Fruit fly (Drosophila melanogaster) whole organism, embryonic: ENCODE measurements around the gene Ogdh.

Source experiments
- Aef1 ChIP-seq: fragments of 200-800 bp; sonication (Bioruptor generic); IDR thresholded peaks from 3 replicates; pipeline ENCODE4 v1.3.6; 2022; ENCODE audit warnings: missing biosample characterization, missing genetic modification characterization
- CG11085 ChIP-seq: fragments of 200-800 bp; sonication (Bioruptor generic); IDR thresholded peaks from 2 replicates; pipeline ENCODE4 v1.3.6; 2022; ENCODE audit warnings: missing biosample characterization, missing genetic modification characterization
- CG11398 ChIP-seq: fragments of 200-800 bp; sonication (Bioruptor generic); optimal IDR thresholded peaks from 2 replicates; lab custom pipeline; 2016; ENCODE audit warnings: missing biosample characterization, missing genetic modification characterization
- CG11723 ChIP-seq: fragments of 200-800 bp; sonication (Bioruptor generic); optimal IDR thresholded peaks from 2 replicates; lab custom pipeline; 2017; ENCODE audit warnings: missing biosample characterization, mild to moderate bottlenecking, missing genetic modification characterization
- CG14014 ChIP-seq: fragments of 200-800 bp; sonication (Bioruptor generic); IDR thresholded peaks from 2 replicates; pipeline ENCODE4 v1.3.6; 2022; ENCODE audit warnings: missing biosample characterization, missing genetic modification characterization
- CG18599 ChIP-seq: fragments of 200-800 bp; sonication (Bioruptor generic); optimal IDR thresholded peaks from 3 replicates; lab custom pipeline; 2017; ENCODE audit warnings: missing biosample characterization, missing genetic modification characterization, mild to moderate bottlenecking, moderate library complexity, missing genetic modification reagents
- CG32532 ChIP-seq: fragments of 200-800 bp; sonication (Bioruptor generic); IDR thresholded peaks from 2 replicates; pipeline ENCODE4 v1.3.6; 2022; ENCODE audit warnings: missing biosample characterization, missing genetic modification characterization
- CG32772 ChIP-seq: fragments of 200-800 bp; sonication (Bioruptor generic); IDR thresholded peaks from 2 replicates; pipeline ENCODE4 v1.3.6; 2022; ENCODE audit warnings: missing biosample characterization, missing genetic modification characterization
- CG33557 ChIP-seq: fragments of 200-800 bp; sonication (Bioruptor generic); optimal IDR thresholded peaks from 2 replicates; lab custom pipeline; 2019; ENCODE audit warnings: missing biosample characterization, mild to moderate bottlenecking, missing genetic modification characterization, moderate library complexity
- CG34422 ChIP-seq: fragments of 200-800 bp; sonication (Bioruptor generic); IDR thresholded peaks from 3 replicates; pipeline ENCODE4 v1.3.6; 2022; ENCODE audit warnings: missing biosample characterization, missing genetic modification characterization
- CG3726 ChIP-seq: fragments of 200-800 bp; sonication (Bioruptor generic); IDR thresholded peaks from 3 replicates; pipeline ENCODE4, ENCODE4 v1.3.6; 2022; ENCODE audit warnings: missing biosample characterization, missing genetic modification characterization
- CG4820 ChIP-seq: fragments of 200-800 bp; sonication (Bioruptor generic); optimal IDR thresholded peaks from 3 replicates; lab custom pipeline; 2016; ENCODE audit warnings: missing biosample characterization, missing genetic modification characterization
- CG6272 ChIP-seq: fragments of 200-800 bp; sonication (Bioruptor generic); IDR thresholded peaks from 2 replicates; pipeline ENCODE4 v1.3.6; 2022; ENCODE audit warnings: missing biosample characterization, missing genetic modification characterization
- CG7372 ChIP-seq: fragments of 200-800 bp; sonication (Bioruptor generic); IDR thresholded peaks from 2 replicates; pipeline ENCODE4 v1.3.6; 2022; ENCODE audit warnings: missing biosample characterization, missing genetic modification characterization
- CG8388 ChIP-seq: fragments of 200-800 bp; sonication (Bioruptor generic); optimal IDR thresholded peaks from 2 replicates; lab custom pipeline; 2019; ENCODE audit warnings: missing biosample characterization, mild to moderate bottlenecking, missing genetic modification characterization, moderate library complexity
- CG9797 ChIP-seq: fragments of 200-800 bp; sonication (Bioruptor generic); optimal IDR thresholded peaks from 3 replicates; lab custom pipeline; 2018; ENCODE audit warnings: missing biosample characterization, mild to moderate bottlenecking, missing genetic modification characterization
- CG9876 ChIP-seq: fragments of 200-800 bp; sonication (Bioruptor generic); optimal IDR thresholded peaks from 2 replicates; lab custom pipeline; 2016; ENCODE audit warnings: missing biosample characterization, missing genetic modification characterization
- Dek ChIP-seq: fragments of 200-800 bp; sonication (Bioruptor generic); optimal IDR thresholded peaks from 3 replicates; lab custom pipeline; 2019; ENCODE audit warnings: missing biosample characterization, mild to moderate bottlenecking, missing genetic modification characterization, moderate library complexity
- GATAe ChIP-seq: fragments of 200-800 bp; sonication (Bioruptor generic); conservative IDR thresholded peaks from 2 replicates; pipeline ENCODE4 v1.3.6; 2022; ENCODE audit warnings: missing biosample characterization, missing genetic modification characterization
- H15 ChIP-seq: fragments of 200-800 bp; sonication (Bioruptor generic); IDR thresholded peaks from 3 replicates; pipeline ENCODE4 v1.3.6; 2022; ENCODE audit warnings: missing biosample characterization, missing genetic modification characterization
- HLHmδ ChIP-seq: fragments of 200-800 bp; sonication (Bioruptor generic); optimal IDR thresholded peaks from 2 replicates; lab custom pipeline; 2018; ENCODE audit warnings: missing biosample characterization, mild to moderate bottlenecking, missing genetic modification characterization, moderate library complexity
- HmgZ ChIP-seq: fragments of 200-800 bp; sonication (Bioruptor generic); optimal IDR thresholded peaks from 2 replicates; lab custom pipeline; 2018; ENCODE audit warnings: missing biosample characterization, mild to moderate bottlenecking, missing genetic modification characterization
- Med ChIP-seq: fragments of 200-800 bp; sonication (Bioruptor generic); peaks from one replicate; lab custom pipeline; 2016; ENCODE audit warnings: missing biosample characterization, missing genetic modification characterization, mild to moderate bottlenecking, inconsistent platforms, moderate library complexity
- NFAT ChIP-seq: fragments of 200-800 bp; sonication (Bioruptor generic); IDR thresholded peaks from 2 replicates; pipeline ENCODE4 v1.3.6; 2022; ENCODE audit warnings: missing biosample characterization, missing genetic modification characterization
- Taf1 ChIP-seq: fragments of 200-800 bp; sonication (Bioruptor generic); IDR thresholded peaks from 2 replicates; pipeline ENCODE4 v1.3.6; 2022; ENCODE audit warnings: missing biosample characterization, missing genetic modification characterization
- al ChIP-seq: fragments of 200-800 bp; sonication (Bioruptor generic); IDR thresholded peaks from 2 replicates; pipeline ENCODE4 v1.3.6; 2022; ENCODE audit warnings: missing biosample characterization, missing genetic modification characterization
- ase ChIP-seq: fragments of 200-800 bp; sonication (Bioruptor generic); IDR thresholded peaks from 3 replicates; pipeline ENCODE4 v1.3.6; 2022; ENCODE audit warnings: missing biosample characterization, missing genetic modification characterization
- ato ChIP-seq: fragments of 200-800 bp; sonication (Bioruptor generic); IDR thresholded peaks from 2 replicates; pipeline ENCODE4 v1.3.6; 2022; ENCODE audit warnings: missing biosample characterization, missing genetic modification characterization; ENCODE audit not compliant: partially characterized antibody
- caup ChIP-seq: fragments of 200-800 bp; sonication (Bioruptor generic); optimal IDR thresholded peaks from 3 replicates; lab custom pipeline; 2017; ENCODE audit warnings: missing biosample characterization, mild to moderate bottlenecking, missing genetic modification characterization, moderate library complexity; ENCODE audit not compliant: severe bottlenecking
- da ChIP-seq: fragments of 200-800 bp; sonication (Bioruptor generic); optimal IDR thresholded peaks from 2 replicates; lab custom pipeline; 2016; ENCODE audit warnings: missing biosample characterization, missing genetic modification characterization
- dysf ChIP-seq: fragments of 200-800 bp; sonication (Bioruptor generic); IDR thresholded peaks from 3 replicates; pipeline ENCODE4 v1.3.6; 2022; ENCODE audit warnings: missing biosample characterization, missing genetic modification characterization
- gce ChIP-seq: fragments of 200-800 bp; sonication (Bioruptor generic); IDR thresholded peaks from 3 replicates; pipeline ENCODE4 v1.3.6; 2022; ENCODE audit warnings: missing biosample characterization, missing genetic modification characterization
- gcm2 ChIP-seq: fragments of 200-800 bp; sonication (Bioruptor generic); optimal IDR thresholded peaks from 2 replicates; lab custom pipeline; 2016; ENCODE audit warnings: missing biosample characterization, missing genetic modification characterization
- gem ChIP-seq: fragments of 200-800 bp; sonication (Bioruptor generic); optimal IDR thresholded peaks from 2 replicates; lab custom pipeline; 2019; ENCODE audit warnings: missing biosample characterization, mild to moderate bottlenecking, missing genetic modification characterization, moderate library complexity
- klu ChIP-seq: fragments of 200-800 bp; sonication (Bioruptor generic); IDR thresholded peaks from 2 replicates; pipeline ENCODE4 v1.3.6; 2022; ENCODE audit warnings: missing biosample characterization, missing genetic modification characterization
- lbe ChIP-seq: fragments of 200-800 bp; sonication (Bioruptor generic); optimal IDR thresholded peaks from 2 replicates; lab custom pipeline; 2016; ENCODE audit warnings: missing biosample characterization, mild to moderate bottlenecking, missing genetic modification characterization
- mam ChIP-seq: fragments of 200-800 bp; sonication (Bioruptor generic); optimal IDR thresholded peaks from 3 replicates; lab custom pipeline; 2016; ENCODE audit warnings: missing biosample characterization, missing genetic modification characterization
- mld ChIP-seq: fragments of 200-800 bp; sonication (Bioruptor generic); IDR thresholded peaks from 3 replicates; pipeline ENCODE4 v1.3.6; 2022; ENCODE audit warnings: missing biosample characterization, missing genetic modification characterization; ENCODE audit not compliant: partially characterized antibody
- nom ChIP-seq: fragments of 200-800 bp; sonication (Bioruptor generic); optimal IDR thresholded peaks from 2 replicates; lab custom pipeline; 2017; ENCODE audit warnings: missing biosample characterization, missing genetic modification characterization, mild to moderate bottlenecking, moderate library complexity, missing genetic modification reagents
- oc ChIP-seq: fragments of 200-800 bp; sonication (Bioruptor generic); optimal IDR thresholded peaks from 2 replicates; lab custom pipeline; 2018; ENCODE audit warnings: missing biosample characterization, mild to moderate bottlenecking, missing genetic modification characterization, moderate library complexity
- pum ChIP-seq: fragments of 200-800 bp; sonication (Bioruptor generic); optimal IDR thresholded peaks from 2 replicates; lab custom pipeline; 2016; ENCODE audit warnings: missing biosample characterization, missing genetic modification characterization
- row ChIP-seq: fragments of 200-800 bp; sonication (Bioruptor generic); IDR thresholded peaks from 3 replicates; pipeline ENCODE4 v1.3.6; 2022; ENCODE audit warnings: missing biosample characterization, missing genetic modification characterization
- shn ChIP-seq: fragments of 200-800 bp; sonication (Bioruptor generic); optimal IDR thresholded peaks from 3 replicates; lab custom pipeline; 2016; ENCODE audit warnings: missing biosample characterization, missing genetic modification characterization
- sima ChIP-seq: fragments of 200-800 bp; sonication (Bioruptor generic); optimal IDR thresholded peaks from 2 replicates; lab custom pipeline; 2016; ENCODE audit warnings: missing biosample characterization, missing genetic modification characterization
- sob ChIP-seq: fragments of 200-800 bp; sonication (Bioruptor generic); IDR thresholded peaks from 2 replicates; pipeline ENCODE4 v1.3.6; 2022; ENCODE audit warnings: missing biosample characterization, missing genetic modification characterization
- stwl ChIP-seq: fragments of 200-800 bp; sonication (Bioruptor generic); optimal IDR thresholded peaks from 3 replicates; lab custom pipeline; 2018; ENCODE audit warnings: missing biosample characterization, mild to moderate bottlenecking, missing genetic modification characterization, moderate library complexity
- tin ChIP-seq: fragments of 200-800 bp; sonication (Bioruptor generic); optimal IDR thresholded peaks from 3 replicates; lab custom pipeline; 2016; ENCODE audit warnings: missing biosample characterization, missing genetic modification characterization
- tll ChIP-seq, 2 experiments: fragments of 200-800 bp in 1 of 2; fragments of >200 bp in 1 of 2; sonication (Bioruptor generic) in 1 of 2; optimal IDR thresholded peaks; 2 replicates each; lab custom pipeline; 2017 to 2019; ENCODE audit warnings: missing biosample characterization in 2 of 2, missing genetic modification characterization in 2 of 2, mild to moderate bottlenecking in 1 of 2, moderate library complexity in 1 of 2
- unc-4 ChIP-seq: fragments of 200-800 bp; sonication (Bioruptor generic); IDR thresholded peaks from 2 replicates; pipeline ENCODE4 v1.3.6; 2022; ENCODE audit warnings: missing biosample characterization, missing genetic modification characterization; ENCODE audit not compliant: partially characterized antibody

Gene Ogdh

dm6 chr3L:17004765-17005414 is 50.3 kb downstream of the Ogdh start (continued):
- TF ChIP-seq CG11723 (GFP tag; lab: Kevin White, UChicago), result no peak
- TF ChIP-seq stwl (tag; lab: Kevin White, UChicago), result no peak
- no peak for TF ChIP-seq CG3726 (GFP tag; lab: Robert Waterston, UW)
- peak; percentile 54 for TF ChIP-seq CG32532 (GFP tag; lab: Robert Waterston, UW)
- TF ChIP-seq CG9797 (GFP tag; lab: Kevin White, UChicago), result no peak
- TF ChIP-seq nom (GFP tag; lab: Kevin White, UChicago), result no peak
- TF ChIP-seq ato, result no peak
- no peak for TF ChIP-seq unc-4 (GFP tag; lab: Robert Waterston, UW)
- no peak for TF ChIP-seq caup (GFP tag; lab: Kevin White, UChicago)
- TF ChIP-seq mld, result no peak
- no peak for TF ChIP-seq shn (GFP tag; lab: Kevin White, UChicago)
- TF ChIP-seq CG34422 (GFP tag; lab: Robert Waterston, UW), result peak; percentile 36; the same call in 1 of the 3 replicates
- TF ChIP-seq CG11085 (GFP tag; lab: Robert Waterston, UW), result peak; percentile 6; the same call in 1 of the 2 replicates
- TF ChIP-seq CG7372 (GFP tag; lab: Robert Waterston, UW), result peak; percentile 44
- no peak for TF ChIP-seq da (GFP tag; lab: Kevin White, UChicago)
- TF ChIP-seq oc (tag; lab: Kevin White, UChicago), result no peak
- no peak for TF ChIP-seq CG18599
- peak; percentile 29 for TF ChIP-seq CG14014 (GFP tag; lab: Robert Waterston, UW)
- TF ChIP-seq CG8388 (GFP tag; lab: Kevin White, UChicago), result no peak
- TF ChIP-seq tin (GFP tag; lab: Kevin White, UChicago), result no peak
- TF ChIP-seq CG6272 (GFP tag; lab: Robert Waterston, UW), result no peak
- TF ChIP-seq mam (GFP tag; lab: Kevin White, UChicago), result no peak
- peak; percentile 5 for TF ChIP-seq HLHmδ (GFP tag; lab: Kevin White, UChicago)
- TF ChIP-seq CG4820 (GFP tag; lab: Kevin White, UChicago), result no peak
- no peak for TF ChIP-seq gcm2 (GFP tag; lab: Kevin White, UChicago)
- no peak for TF ChIP-seq CG9876 (GFP tag; lab: Kevin White, UChicago)
- peak; percentile 54 for TF ChIP-seq Med (GFP tag; lab: Kevin White, UChicago)
- TF ChIP-seq CG32772 (GFP tag; lab: Robert Waterston, UW), result peak; percentile 56; the same call in 1 of the 2 replicates
- no peak for TF ChIP-seq gem (tag; lab: Kevin White, UChicago)
- no peak for TF ChIP-seq ase (GFP tag; lab: Robert Waterston, UW)
- peak; percentile 57 for TF ChIP-seq al
- TF ChIP-seq Taf1, result peak; percentile 47; the same call in 1 of the 2 replicates
- TF ChIP-seq GATAe, result no peak
- TF ChIP-seq gce (GFP tag; lab: Robert Waterston, UW), result 0 out of 3 replicates have a peak, but pooled peaks have one; percentile 35
- TF ChIP-seq dysf (GFP tag; lab: Robert Waterston, UW), result peak; percentile 22; the same call in 2 of the 3 replicates
- peak; percentile 31; the same call in 1 of the 2 replicates for TF ChIP-seq sob
- no peak for TF ChIP-seq pum
- TF ChIP-seq HmgZ, result no peak
- 0 out of 2 replicates have a peak, but pooled peaks have one; percentile 6 for TF ChIP-seq klu (GFP tag; lab: Robert Waterston, UW)
- TF ChIP-seq CG11398 (GFP tag; lab: Kevin White, UChicago), result no peak
- TF ChIP-seq sima (GFP tag; lab: Kevin White, UChicago), result no peak
- peak; percentile 11; the same call in 2 of the 3 replicates for TF ChIP-seq row
- no peak for TF ChIP-seq H15
- peak; percentile 7 for TF ChIP-seq lbe (GFP tag; lab: Kevin White, UChicago)
- TF ChIP-seq Aef1 (GFP tag; lab: Robert Waterston, UW), result peak; percentile 10; the same call in 2 of the 3 replicates
- peak; percentile 20 for TF ChIP-seq CG33557 (GFP tag; lab: Kevin White, UChicago)
- no peak for TF ChIP-seq Dek (tag; lab: Kevin White, UChicago)
- peak in 1 of 2 experiments; percentile 3 for TF ChIP-seq tll (GFP tag; optimal IDR thresholded peaks at IDR 0.05; lab: Kevin White, UChicago)
- no peak for TF ChIP-seq NFAT
- TF ChIP-seq, all 482 proteins: peak for 61
